Fruit fly (Drosophila melanogaster) whole organism, adult: Measurements from ENCODE around the gene TwdlN.

Experiments used
- CG11617 ChIP-seq: fragments of 200-800 bp; sonication (Bioruptor generic); optimal IDR thresholded peaks from 2 replicates; lab custom pipeline; 2017; ENCODE audit warnings: mild to moderate bottlenecking, missing biosample characterization, missing genetic modification reagents, missing genetic modification characterization
- CG12768 ChIP-seq: fragments of 200-800 bp; sonication (Bioruptor generic); optimal IDR thresholded peaks from 2 replicates; lab custom pipeline; 2017; ENCODE audit warnings: missing biosample characterization, missing genetic modification characterization, mild to moderate bottlenecking, moderate library complexity, missing genetic modification reagents
- CG14711 ChIP-seq: fragments of 200-800 bp; sonication (Bioruptor generic); optimal IDR thresholded peaks from 2 replicates; lab custom pipeline; 2018; ENCODE audit warnings: missing biosample characterization, mild to moderate bottlenecking, missing genetic modification characterization, moderate library complexity
- CG1620 ChIP-seq: fragments of 200-800 bp; sonication (Bioruptor generic); optimal IDR thresholded peaks from 2 replicates; lab custom pipeline; 2016; ENCODE audit warnings: missing biosample characterization, missing genetic modification characterization
- CG33017 ChIP-seq: fragments of 200-800 bp; sonication (Bioruptor generic); optimal IDR thresholded peaks from 2 replicates; lab custom pipeline; 2018; ENCODE audit warnings: missing biosample characterization, mild to moderate bottlenecking, missing genetic modification characterization, moderate library complexity
- CG5204 ChIP-seq: fragments of 200-800 bp; sonication (Bioruptor generic); optimal IDR thresholded peaks from 2 replicates; lab custom pipeline; 2016; ENCODE audit warnings: missing biosample characterization, missing genetic modification characterization
- CG7045 ChIP-seq: fragments of 200-800 bp; sonication (Bioruptor generic); optimal IDR thresholded peaks from 2 replicates; lab custom pipeline; 2017; ENCODE audit warnings: missing biosample characterization, mild to moderate bottlenecking, missing genetic modification characterization
- CG7101 ChIP-seq: fragments of 200-800 bp; sonication (Bioruptor generic); optimal IDR thresholded peaks from 2 replicates; lab custom pipeline; 2018; ENCODE audit warnings: missing biosample characterization, mild to moderate bottlenecking, missing genetic modification characterization, moderate library complexity
- Clk ChIP-seq: fragments of 200-800 bp; sonication (Bioruptor generic); optimal IDR thresholded peaks from 2 replicates; lab custom pipeline; 2017; ENCODE audit warnings: missing biosample characterization, missing genetic modification characterization
- Crg-1 ChIP-seq: fragments of 200-800 bp; sonication (Bioruptor generic); optimal IDR thresholded peaks from 2 replicates; lab custom pipeline; 2016; ENCODE audit warnings: missing biosample characterization, missing genetic modification characterization
- Hr96 ChIP-seq: fragments of 200-800 bp; sonication (Bioruptor generic); optimal IDR thresholded peaks from 2 replicates; lab custom pipeline; 2016; ENCODE audit warnings: missing biosample characterization, missing genetic modification characterization
- Mnt ChIP-seq: fragments of 200-800 bp; sonication (Bioruptor generic); optimal IDR thresholded peaks from 2 replicates; lab custom pipeline; 2016; ENCODE audit warnings: missing biosample characterization, mild to moderate bottlenecking, missing genetic modification characterization
- bab1 ChIP-seq: fragments of 200-800 bp; sonication (Bioruptor generic); optimal IDR thresholded peaks from 3 replicates; lab custom pipeline; 2019; ENCODE audit warnings: missing biosample characterization, mild to moderate bottlenecking, missing genetic modification characterization, moderate library complexity
- cic ChIP-seq: fragments of 200-800 bp; sonication (Bioruptor generic); optimal IDR thresholded peaks from 2 replicates; lab custom pipeline; 2017; ENCODE audit warnings: missing biosample characterization, mild to moderate bottlenecking, missing genetic modification characterization, moderate library complexity
- cnc ChIP-seq, 2 experiments: fragments of >200 bp; optimal IDR thresholded peaks; 2 replicates each; lab custom pipeline; 2017
- kay ChIP-seq: fragments of 200-800 bp; sonication (Bioruptor generic); peaks from one replicate; lab custom pipeline; 2016; ENCODE audit warnings: missing biosample characterization, missing genetic modification characterization, borderline replicate concordance
- ovo ChIP-seq: fragments of 200-800 bp; sonication (Bioruptor generic); optimal IDR thresholded peaks from 2 replicates; lab custom pipeline; 2016; ENCODE audit warnings: missing biosample characterization, missing genetic modification characterization
- pad ChIP-seq: fragments of 200-800 bp; sonication (Bioruptor generic); optimal IDR thresholded peaks from 3 replicates; lab custom pipeline; 2017; ENCODE audit warnings: missing biosample characterization, missing genetic modification characterization, mild to moderate bottlenecking, moderate library complexity, missing genetic modification reagents
- tj ChIP-seq: fragments of 200-800 bp; sonication (Bioruptor generic); optimal IDR thresholded peaks from 3 replicates; lab custom pipeline; 2017; ENCODE audit warnings: missing biosample characterization, mild to moderate bottlenecking, missing genetic modification characterization, moderate library complexity
- toe ChIP-seq: fragments of 200-800 bp; sonication (Bioruptor generic); optimal IDR thresholded peaks from 2 replicates; lab custom pipeline; 2016; ENCODE audit warnings: missing biosample characterization, missing genetic modification characterization

Gene TwdlN

dm6 chr3R:26655416-26655945 is 23.8 kb downstream of the TwdlN start:
- TF ChIP-seq CG7101 (tag; lab: Kevin White, UChicago) (no peak), CG11617 (GFP tag; lab: Kevin White, UChicago) (no peak), bab1 (GFP tag; lab: Kevin White, UChicago) (no peak), CG1620 (GFP tag; lab: Kevin White, UChicago) (no peak), Hr96 (GFP tag; lab: Kevin White, UChicago) (no peak), CG14711 (no peak), CG33017 (tag; lab: Kevin White, UChicago) (no peak), CG12768 (GFP tag; lab: Kevin White, UChicago) (no peak), cnc (optimal IDR thresholded peaks at IDR 0.05; lab: Kevin White, UChicago) (no peak), ovo (GFP tag; lab: Kevin White, UChicago) (no peak), CG7045 (GFP tag; lab: Kevin White, UChicago) (no peak), kay (GFP tag; lab: Kevin White, UChicago) (no peak), cic (no peak), Mnt (GFP tag; lab: Kevin White, UChicago) (no peak), tj (GFP tag; lab: Kevin White, UChicago) (no peak), Crg-1 (GFP tag; lab: Kevin White, UChicago) (no peak), toe (GFP tag; lab: Kevin White, UChicago) (no peak)

DNA sequence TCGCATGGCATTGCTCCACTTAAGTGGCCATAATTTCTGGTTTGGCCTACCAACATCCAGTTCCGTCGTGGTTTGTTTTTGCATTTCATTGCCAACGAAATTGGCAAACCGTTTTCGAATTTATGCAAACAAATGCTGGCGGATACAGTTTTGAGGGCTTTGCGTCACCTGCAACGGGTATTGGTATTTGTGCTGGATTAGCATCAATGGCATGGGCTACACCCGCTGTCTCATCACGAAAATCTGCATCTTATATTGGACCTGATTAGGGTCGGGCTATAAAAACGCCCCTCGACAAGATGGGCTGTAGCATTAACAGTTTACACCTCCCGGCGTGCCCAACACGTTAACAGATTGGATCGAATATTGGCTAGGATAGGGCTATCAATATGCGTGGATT is 24.5 kb downstream of the TwdlN start, which contains the start of gene Tb:
TSS of gene Tb (plus strand) at position 301 of the 400 bp plus-strand sequence.
- no peak for TF ChIP-seq CG14711
- TF ChIP-seq kay (GFP tag; lab: Kevin White, UChicago) = no peak
- no peak for TF ChIP-seq Hr96 (GFP tag; lab: Kevin White, UChicago)
- TF ChIP-seq Crg-1 (GFP tag; lab: Kevin White, UChicago) = no peak
- no peak for TF ChIP-seq cic
- no peak for TF ChIP-seq tj (GFP tag; lab: Kevin White, UChicago)
- TF ChIP-seq cnc (optimal IDR thresholded peaks at IDR 0.05; lab: Kevin White, UChicago) = no peak

- TF ChIP-seq ovo (GFP tag; lab: Kevin White, UChicago) (no peak), CG11617 (GFP tag; lab: Kevin White, UChicago) (no peak), Hr96 (GFP tag; lab: Kevin White, UChicago) (no peak), CG1620 (GFP tag; lab: Kevin White, UChicago) (no peak), Clk (no peak), bab1 (GFP tag; lab: Kevin White, UChicago) (no peak), cic (no peak), toe (GFP tag; lab: Kevin White, UChicago) (no peak), kay (GFP tag; lab: Kevin White, UChicago) (no peak), CG5204 (GFP tag; lab: Kevin White, UChicago) (no peak), CG7045 (GFP tag; lab: Kevin White, UChicago) (no peak), CG12768 (GFP tag; lab: Kevin White, UChicago) (no peak), Mnt (GFP tag; lab: Kevin White, UChicago) (no peak), Crg-1 (GFP tag; lab: Kevin White, UChicago) (no peak), tj (GFP tag; lab: Kevin White, UChicago) (no peak), CG7101 (tag; lab: Kevin White, UChicago) (no peak), pad (GFP tag; lab: Kevin White, UChicago) (no peak), CG14711 (no peak), CG33017 (tag; lab: Kevin White, UChicago) (no peak)
Observed at dm6 chr3R:26670277-26670676, 38.6 kb downstream of the TwdlN start.

dm6 chr3R:26671525-26672132 is 40.0 kb downstream of the TwdlN start:
- no peak for TF ChIP-seq CG7101 (tag; lab: Kevin White, UChicago)
- peak; percentile 16 for TF ChIP-seq CG5204 (GFP tag; lab: Kevin White, UChicago)
- TF ChIP-seq CG12768 (GFP tag; lab: Kevin White, UChicago) = peak; percentile 0
- peak; percentile 34 for TF ChIP-seq CG7045 (GFP tag; lab: Kevin White, UChicago)

dm6 chr3R:26681947-26682346 is 50.3 kb downstream of the TwdlN start, which contains the start of gene beat-VII:
beat-VII (minus strand) TSS chr3R:26681966.
- TF ChIP-seq CG12768 (GFP tag; lab: Kevin White, UChicago) = no peak
- peak; percentile 46 for TF ChIP-seq pad (GFP tag; lab: Kevin White, UChicago)
